Fruit fly (Drosophila melanogaster): ENCODE measurements around the gene eIF4G1.

eIF4G1 gene

dm6 chr4:930311-931198, at the start of gene eIF4G1:
Gene eIF4G1, minus strand, starts transcription at chr4:930715.
- no peak for TF ChIP-seq Myb (GFP tag; optimal IDR thresholded peaks at IDR 0.05)
- no peak for TF ChIP-seq Spps (tag; optimal IDR thresholded peaks at IDR 0.05)
- peak; percentile 98 for TF ChIP-seq CG30020 (tag; optimal IDR thresholded peaks at IDR 0.05)
- TF ChIP-seq Scr (GFP tag; IDR thresholded peaks at IDR 0.05; ENCODE audit: partially characterized antibody) = peak; percentile 74; the same call in 1 of the 2 replicates
- TF ChIP-seq chn (GFP tag; optimal IDR thresholded peaks at IDR 0.05) = no peak
- TF ChIP-seq CG3847 (GFP tag; IDR thresholded peaks at IDR 0.05) = no peak
- TF ChIP-seq CG1603 (tag; optimal IDR thresholded peaks at IDR 0.05) = peak; percentile 64
- TF ChIP-seq sna (GFP tag; IDR thresholded peaks at IDR 0.05; ENCODE audit: partially characterized antibody) = no peak
- no peak for TF ChIP-seq CG18619 (GFP tag; optimal IDR thresholded peaks at IDR 0.05)
- TF ChIP-seq CG31224 (GFP tag; IDR thresholded peaks at IDR 0.05) = no peak
- no peak for TF ChIP-seq cg (GFP tag; optimal IDR thresholded peaks at IDR 0.05)
- TF ChIP-seq CG10431 (GFP tag; optimal IDR thresholded peaks at IDR 0.05) = peak; percentile 49
- no peak for TF ChIP-seq tup (GFP tag; optimal IDR thresholded peaks at IDR 0.05)
- no peak for TF ChIP-seq lilli (GFP tag; optimal IDR thresholded peaks at IDR 0.05)
- peak; percentile 38; the same call in 1 of the 3 replicates for TF ChIP-seq row (GFP tag; IDR thresholded peaks at IDR 0.05)
- no peak for TF ChIP-seq sc (optimal IDR thresholded peaks at IDR 0.05)
- TF ChIP-seq sc (GFP tag; optimal IDR thresholded peaks at IDR 0.05) = no peak
- no peak for TF ChIP-seq CG2889 (GFP tag; IDR thresholded peaks at IDR 0.05)
- no peak for TF ChIP-seq sima (GFP tag; optimal IDR thresholded peaks at IDR 0.05)
- peak; percentile 27 for TF ChIP-seq pfk (GFP tag; optimal IDR thresholded peaks at IDR 0.05)
- peak; percentile 70 for TF ChIP-seq Dll (GFP tag; IDR thresholded peaks at IDR 0.05; ENCODE audit: partially characterized antibody)
- no peak for TF ChIP-seq al (GFP tag; IDR thresholded peaks at IDR 0.05)
- no peak for TF ChIP-seq p53 (GFP tag; optimal IDR thresholded peaks at IDR 0.05)
- peak; percentile 34 for TF ChIP-seq sens (GFP tag)
- TF ChIP-seq yki (optimal IDR thresholded peaks at IDR 0.05) = no peak
- no peak for TF ChIP-seq ab (GFP tag; optimal IDR thresholded peaks at IDR 0.05)
- no peak for TF ChIP-seq crol (GFP tag; IDR thresholded peaks at IDR 0.05)
- TF ChIP-seq Doc3 (GFP tag; IDR thresholded peaks at IDR 0.05; ENCODE audit: partially characterized antibody) = peak; percentile 54; the same call in 2 of the 3 replicates
- no peak for TF ChIP-seq Ptx1 (GFP tag; IDR thresholded peaks at IDR 0.05)
- TF ChIP-seq CG18262 (tag; optimal IDR thresholded peaks at IDR 0.05) = no peak
- TF ChIP-seq CG42726 (GFP tag; IDR thresholded peaks at IDR 0.05; ENCODE audit: partially characterized antibody) = peak; percentile 64; the same call in 1 of the 2 replicates
- TF ChIP-seq CG11398 (GFP tag; optimal IDR thresholded peaks at IDR 0.05) = no peak
- no peak for TF ChIP-seq C15 (GFP tag; IDR thresholded peaks at IDR 0.05)
- TF ChIP-seq scrt (GFP tag; optimal IDR thresholded peaks at IDR 0.05) = no peak
- no peak for TF ChIP-seq CG2199 (GFP tag; IDR thresholded peaks at IDR 0.05)
- TF ChIP-seq Hr3 (GFP tag; optimal IDR thresholded peaks at IDR 0.05) = no peak
- TF ChIP-seq peb (GFP tag; IDR thresholded peaks at IDR 0.05) = no peak
- TF ChIP-seq vfl (GFP tag; optimal IDR thresholded peaks at IDR 0.05) = no peak
- peak; percentile 77 for TF ChIP-seq BEAF-32 (GFP tag; optimal IDR thresholded peaks at IDR 0.05)
- no peak for TF ChIP-seq CG15514 (GFP tag; optimal IDR thresholded peaks at IDR 0.05)
- peak; percentile 78; the same call in 2 of the 3 replicates for TF ChIP-seq CG16813 (GFP tag; IDR thresholded peaks at IDR 0.05; ENCODE audit: partially characterized antibody)
- TF ChIP-seq sug (tag; optimal IDR thresholded peaks at IDR 0.05) = no peak
- TF ChIP-seq CG12942 (GFP tag; optimal IDR thresholded peaks at IDR 0.05) = no peak
- no peak for TF ChIP-seq Rfx (GFP tag; IDR thresholded peaks at IDR 0.05)
- peak; percentile 56 for TF ChIP-seq inv (GFP tag; IDR thresholded peaks at IDR 0.05; ENCODE audit: partially characterized antibody)
- TF ChIP-seq vnd (GFP tag; IDR thresholded peaks at IDR 0.05; ENCODE audit: partially characterized antibody) = no peak; the same call in 2 of the 3 replicates
- TF ChIP-seq CG13424 (tag; optimal IDR thresholded peaks at IDR 0.05) = no peak
- no peak for TF ChIP-seq CG7372 (GFP tag; IDR thresholded peaks at IDR 0.05)
- peak; percentile 51; the same call in 1 of the 3 replicates for TF ChIP-seq CG17361 (GFP tag; IDR thresholded peaks at IDR 0.05)
